Fruit fly (Drosophila melanogaster) S2 (cell line): ENCODE results near the gene CG44355.

Experiments used
- CG8478 ChIP-seq: fragments of >200 bp; optimal IDR thresholded peaks from 2 replicates; lab custom pipeline; 2018
- CTCF ChIP-seq, 2 experiments: fragments of >200 bp; optimal IDR thresholded peaks; 2 replicates each; lab custom pipeline; 2018

DNA sequence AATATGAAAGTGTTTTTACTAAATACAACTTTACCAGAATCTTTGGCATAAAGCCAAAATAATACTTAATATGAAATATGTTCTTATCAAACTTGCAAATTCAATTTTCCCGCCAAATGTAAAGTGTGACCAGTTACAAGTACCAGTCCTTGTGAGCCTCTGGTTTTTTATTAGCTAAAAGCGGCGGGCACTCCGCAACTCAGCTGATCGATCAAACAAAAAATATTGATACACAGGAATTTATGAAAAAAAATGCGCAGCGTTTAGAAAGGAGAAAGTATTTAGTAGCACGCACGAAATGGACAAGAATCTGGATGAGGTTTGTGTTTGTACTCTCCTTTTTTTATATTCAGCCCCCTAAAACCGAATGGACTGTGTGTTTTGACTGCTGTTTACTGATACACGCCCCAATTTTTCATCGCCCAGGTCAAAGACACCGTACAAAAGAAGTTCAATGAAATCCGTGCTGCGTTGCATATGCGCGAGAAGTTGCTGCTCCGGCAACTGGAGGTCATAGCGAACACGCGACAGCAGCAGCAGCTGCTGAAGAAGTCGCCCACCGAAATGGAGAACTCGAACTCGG is 43.2 kb upstream of the CG44355 start, which contains the start of gene CG32100:
- TF ChIP-seq CG8478 (lab: Kevin White, UChicago) (no peak), CTCF (optimal IDR thresholded peaks at IDR 0.05; lab: Kevin White, UChicago) (no peak)
